Fruit fly (Drosophila melanogaster) whole organism, wandering third instar larva: Measurements from ENCODE around the gene CG14893.

ENCODE experiments used
- Abd-B ChIP-seq: fragments of >200 bp; optimal IDR thresholded peaks from 2 replicates; lab custom pipeline; 2017; ENCODE audit warnings: missing biosample characterization, missing genetic modification characterization
- CrebA ChIP-seq: fragments of 200-800 bp; sonication (Bioruptor generic); optimal IDR thresholded peaks from 2 replicates; lab custom pipeline; 2016; ENCODE audit warnings: missing biosample characterization, mild to moderate bottlenecking, missing genetic modification characterization, borderline replicate concordance
- Dfd ChIP-seq: fragments of >200 bp; optimal IDR thresholded peaks from 2 replicates; lab custom pipeline; 2017; ENCODE audit warnings: missing biosample characterization, missing genetic modification characterization
- Dif ChIP-seq: fragments of 200-275, 200-300 bp; sonication (Bioruptor generic); optimal IDR thresholded peaks from 2 replicates; lab custom pipeline; 2018; ENCODE audit warnings: missing biosample characterization, missing genetic modification characterization; ENCODE audit not compliant: partially characterized antibody
- GATAd ChIP-seq: sonication (Bioruptor generic); optimal IDR thresholded peaks from 2 replicates; lab custom pipeline; 2016; ENCODE audit warnings: missing biosample characterization, missing genetic modification characterization
- Hnf4 ChIP-seq: fragments of 200-800 bp; sonication (Bioruptor generic); optimal IDR thresholded peaks from 2 replicates; lab custom pipeline; 2016; ENCODE audit warnings: missing biosample characterization, mild to moderate bottlenecking, missing genetic modification characterization
- Hr78 ChIP-seq: fragments of >200 bp; optimal IDR thresholded peaks from 2 replicates; lab custom pipeline; 2017; ENCODE audit warnings: missing biosample characterization, missing genetic modification characterization
- Hr83 ChIP-seq: fragments of 200-300 bp; sonication (Bioruptor generic); optimal IDR thresholded peaks from 2 replicates; lab custom pipeline; 2016; ENCODE audit warnings: missing biosample characterization, mild to moderate bottlenecking, missing genetic modification characterization, moderate library complexity; ENCODE audit not compliant: poor library complexity, severe bottlenecking
- Jra ChIP-seq: sonication (Bioruptor generic); optimal IDR thresholded peaks from 2 replicates; lab custom pipeline; 2016; ENCODE audit warnings: missing biosample characterization, missing genetic modification characterization
- Mio ChIP-seq: sonication (Bioruptor generic); optimal IDR thresholded peaks from 2 replicates; lab custom pipeline; 2016; ENCODE audit warnings: missing biosample characterization, missing genetic modification characterization
- Myc ChIP-seq: fragments of >200 bp; optimal IDR thresholded peaks from 2 replicates; lab custom pipeline; 2017
- N ChIP-seq: fragments of >200 bp; optimal IDR thresholded peaks from 2 replicates; lab custom pipeline; 2018; ENCODE audit warnings: missing biosample characterization, missing external identifiers, missing genetic modification characterization
- OdsH ChIP-seq: fragments of 200-800 bp; sonication (Bioruptor generic); optimal IDR thresholded peaks from 2 replicates; lab custom pipeline; 2016; ENCODE audit warnings: missing biosample characterization, mild to moderate bottlenecking, missing genetic modification characterization
- Rel ChIP-seq, 2 experiments: fragments of 200-800 bp; sonication (Bioruptor generic) in 1 of 2; optimal IDR thresholded peaks; 2 replicates in 1 of 2; 3 replicates in 1 of 2; lab custom pipeline; 2016 to 2019; ENCODE audit warnings: mild to moderate bottlenecking in 2 of 2, missing biosample characterization in 2 of 2, missing genetic modification characterization in 2 of 2, moderate library complexity in 1 of 2
- Sp1 ChIP-seq: fragments of 200-800 bp; sonication (Bioruptor generic); optimal IDR thresholded peaks from 3 replicates; lab custom pipeline; 2019; ENCODE audit warnings: missing biosample characterization, mild to moderate bottlenecking, missing genetic modification characterization, moderate library complexity
- Vsx2 ChIP-seq: fragments of 200-300, 225-300 bp; sonication (Bioruptor generic); optimal IDR thresholded peaks from 2 replicates; lab custom pipeline; 2018; ENCODE audit warnings: missing biosample characterization, missing genetic modification characterization; ENCODE audit not compliant: partially characterized antibody
- br ChIP-seq: fragments of 200-800 bp; sonication (Bioruptor generic); optimal IDR thresholded peaks from 2 replicates; lab custom pipeline; 2016; ENCODE audit warnings: missing biosample characterization, missing genetic modification characterization
- dl ChIP-seq, 2 experiments: fragments of 175-275, 200-275 bp in 1 of 2; fragments of 200-275 bp in 1 of 2; sonication (Bioruptor generic); optimal IDR thresholded peaks; lab custom pipeline; 2018; ENCODE audit warnings: mild to moderate bottlenecking in 2 of 2, missing biosample characterization in 2 of 2, missing genetic modification characterization in 2 of 2, moderate library complexity in 2 of 2; ENCODE audit not compliant: partially characterized antibody in 2 of 2, insufficient read depth in 1 of 2
- dmrt93B ChIP-seq: fragments of 200-800 bp; sonication (Bioruptor generic); optimal IDR thresholded peaks from 2 replicates; lab custom pipeline; 2018; ENCODE audit warnings: missing biosample characterization, mild to moderate bottlenecking, missing genetic modification characterization
- ey ChIP-seq: fragments of 200-800 bp; sonication (Bioruptor generic); optimal IDR thresholded peaks from 2 replicates; lab custom pipeline; 2016; ENCODE audit warnings: missing biosample characterization, missing genetic modification characterization
- foxo ChIP-seq, 2 experiments: fragments of 200-800 bp; sonication (Bioruptor generic); optimal IDR thresholded peaks; 2 replicates in 1 of 2; 3 replicates in 1 of 2; lab custom pipeline; 2016 to 2017; ENCODE audit warnings: missing biosample characterization in 2 of 2, missing genetic modification characterization in 2 of 2
- fru ChIP-seq: fragments of 200-800 bp; sonication (Bioruptor generic); optimal IDR thresholded peaks from 3 replicates; lab custom pipeline; 2016; ENCODE audit warnings: missing biosample characterization, mild to moderate bottlenecking, missing genetic modification characterization
- h ChIP-seq: fragments of 200-800 bp; sonication (Bioruptor generic); optimal IDR thresholded peaks from 3 replicates; lab custom pipeline; 2016; ENCODE audit warnings: missing biosample characterization, mild to moderate bottlenecking, missing genetic modification characterization
- jim ChIP-seq: fragments of 175-275, 200-325 bp; sonication (Bioruptor generic); optimal IDR thresholded peaks from 2 replicates; lab custom pipeline; 2016; ENCODE audit warnings: missing biosample characterization, mild to moderate bottlenecking, missing genetic modification characterization
- lola ChIP-seq: fragments of >200 bp; optimal IDR thresholded peaks from 2 replicates; lab custom pipeline; 2017; ENCODE audit warnings: missing biosample characterization, missing genetic modification characterization
- psq ChIP-seq: fragments of 200-800 bp; sonication (Bioruptor generic); optimal IDR thresholded peaks from 3 replicates; lab custom pipeline; 2017; ENCODE audit warnings: missing biosample characterization, mild to moderate bottlenecking, missing genetic modification characterization, moderate library complexity
- rgr ChIP-seq: fragments of 200-800 bp; sonication (Bioruptor generic); optimal IDR thresholded peaks from 3 replicates; lab custom pipeline; 2016; ENCODE audit warnings: missing biosample characterization, mild to moderate bottlenecking, missing genetic modification characterization
- sage ChIP-seq: fragments of 200-800 bp; sonication (Bioruptor generic); optimal IDR thresholded peaks from 2 replicates; lab custom pipeline; 2016; ENCODE audit warnings: missing biosample characterization, mild to moderate bottlenecking, missing genetic modification characterization
- sv ChIP-seq: fragments of 200-800 bp; sonication (Bioruptor generic); optimal IDR thresholded peaks from 3 replicates; lab custom pipeline; 2016; ENCODE audit warnings: missing biosample characterization, missing genetic modification characterization
- tai ChIP-seq: sonication (Bioruptor generic); optimal IDR thresholded peaks from 2 replicates; lab custom pipeline; 2016; ENCODE audit warnings: missing biosample characterization, missing genetic modification characterization
- usp ChIP-seq: fragments of >200 bp; optimal IDR thresholded peaks from 2 replicates; lab custom pipeline; 2017; ENCODE audit warnings: missing biosample characterization, missing genetic modification characterization
- woc ChIP-seq: sonication (Bioruptor generic); optimal IDR thresholded peaks from 2 replicates; lab custom pipeline; 2016; ENCODE audit warnings: missing biosample characterization, mild to moderate bottlenecking, missing genetic modification characterization

Gene CG14893

dm6 chr3R:16625844-16626430 is 5.4 kb downstream of the CG14893 start:
- no peak for TF ChIP-seq rgr
- TF ChIP-seq Dif (GFP tag; lab: Kevin White, UChicago), result no peak
- TF ChIP-seq Jra (GFP tag; lab: Kevin White, UChicago), result peak; percentile 76
- TF ChIP-seq Mio (GFP tag; lab: Kevin White, UChicago), result no peak
- TF ChIP-seq GATAd (GFP tag; lab: Kevin White, UChicago), result no peak
- no peak for TF ChIP-seq fru
- TF ChIP-seq N (GFP tag; lab: Kevin White, UChicago), result no peak
- no peak for TF ChIP-seq Hr78 (GFP tag; lab: Kevin White, UChicago)
- TF ChIP-seq psq, result peak; percentile 67
- TF ChIP-seq Hnf4 (GFP tag; lab: Kevin White, UChicago), result no peak
- TF ChIP-seq Dfd (GFP tag; lab: Kevin White, UChicago), result no peak
- TF ChIP-seq jim, result no peak
- TF ChIP-seq sage (GFP tag; lab: Kevin White, UChicago), result no peak
- no peak for TF ChIP-seq woc (GFP tag; lab: Kevin White, UChicago)
- TF ChIP-seq CrebA (GFP tag; lab: Kevin White, UChicago), result no peak
- TF ChIP-seq usp (GFP tag; lab: Kevin White, UChicago), result no peak
- TF ChIP-seq tai (GFP tag; lab: Kevin White, UChicago), result no peak

dm6 chr3R:16626899-16627432 is 6.4 kb downstream of the CG14893 start:
- TF ChIP-seq dl (GFP tag; optimal IDR thresholded peaks at IDR 0.05; lab: Kevin White, UChicago; ENCODE audit: insufficient read depth in 1 of 2, partially characterized antibody in 2 of 2), result no peak
- no peak for TF ChIP-seq woc (GFP tag; lab: Kevin White, UChicago)
- no peak for TF ChIP-seq lola (GFP tag; lab: Kevin White, UChicago)
- no peak for TF ChIP-seq CrebA (GFP tag; lab: Kevin White, UChicago)
- no peak for TF ChIP-seq Abd-B (GFP tag; lab: Kevin White, UChicago)

DNA sequence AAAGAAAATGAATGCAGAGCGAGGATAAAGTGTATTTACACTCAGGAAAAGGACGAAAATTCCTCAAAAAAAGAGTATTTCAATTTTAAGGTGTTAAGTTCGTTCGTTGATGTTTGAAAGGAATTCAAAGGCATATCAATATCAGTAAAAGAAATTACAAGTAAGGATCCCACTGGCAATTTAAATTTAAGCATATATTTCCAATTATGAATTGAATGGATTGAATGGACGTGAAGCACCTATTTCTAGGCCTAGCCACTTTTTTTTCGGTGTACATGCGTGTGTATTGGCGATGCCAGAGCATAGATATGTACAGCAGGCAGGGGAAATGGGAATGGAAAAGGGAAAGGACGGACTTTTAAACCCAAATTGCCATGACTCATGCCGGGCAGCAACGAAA is 10.0 kb downstream of the CG14893 start:
- TF ChIP-seq Sp1 (GFP tag; lab: Kevin White, UChicago) (no peak), Myc (lab: Kevin White, UChicago) (no peak), psq (peak; percentile 5), foxo (GFP tag; optimal IDR thresholded peaks at IDR 0.05; lab: Kevin White, UChicago) (peak in 1 of 2 experiments; percentile 10), OdsH (GFP tag; lab: Kevin White, UChicago) (no peak), br (GFP tag; lab: Kevin White, UChicago) (no peak)
- TF ChIP-seq, all 38 proteins: peak for 2

DNA sequence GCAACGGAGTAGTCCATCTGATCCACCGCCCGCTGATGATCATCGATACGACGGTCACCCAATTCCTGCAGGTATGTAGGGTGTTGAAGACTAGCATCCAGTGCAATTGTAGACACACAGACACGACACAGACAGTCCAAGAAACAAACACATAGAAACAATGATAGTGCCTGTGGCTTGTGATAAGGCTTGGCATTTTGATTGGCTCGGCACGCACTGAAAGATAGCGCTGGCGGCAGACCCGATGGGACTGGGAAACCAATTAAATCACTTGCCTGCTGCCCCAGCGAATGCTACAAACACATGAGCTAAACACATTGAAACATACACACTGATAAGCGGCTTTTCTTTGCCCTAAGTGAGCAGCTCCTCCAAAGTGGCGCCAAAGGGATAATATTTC is 12.1 kb downstream of the CG14893 start:
- no peak for TF ChIP-seq Dif (GFP tag; lab: Kevin White, UChicago)
- TF ChIP-seq Hr78 (GFP tag; lab: Kevin White, UChicago), result no peak
- no peak for TF ChIP-seq N (GFP tag; lab: Kevin White, UChicago)
- no peak for TF ChIP-seq woc (GFP tag; lab: Kevin White, UChicago)
- no peak for TF ChIP-seq Hr83 (GFP tag; lab: Kevin White, UChicago)
- TF ChIP-seq jim, result no peak
- no peak for TF ChIP-seq Mio (GFP tag; lab: Kevin White, UChicago)
- no peak for TF ChIP-seq ey (GFP tag; lab: Kevin White, UChicago)
- TF ChIP-seq fru, result no peak
- no peak for TF ChIP-seq psq
- no peak for TF ChIP-seq sv (GFP tag; lab: Kevin White, UChicago)

DNA sequence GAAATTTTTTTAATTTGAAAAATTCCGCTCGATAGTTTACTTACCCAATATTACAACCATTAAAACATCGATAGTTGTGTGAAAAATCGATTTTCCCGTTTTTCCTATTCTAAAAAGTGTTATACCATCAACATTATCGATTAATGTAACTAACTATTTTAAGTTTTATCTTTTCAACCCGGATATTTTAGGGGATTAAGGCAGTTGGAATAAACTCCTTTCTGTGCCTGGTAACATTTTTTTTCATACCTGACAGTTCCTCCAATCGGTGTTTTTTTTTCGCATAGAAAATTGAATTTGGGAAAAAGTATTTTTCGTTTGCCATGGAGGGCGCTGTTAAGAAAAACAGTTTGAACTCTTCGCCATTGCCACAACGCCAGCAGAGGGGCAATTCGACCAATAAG is 19.4 kb downstream of the CG14893 start, which contains the start of gene nonA-l:
Gene nonA-l, plus strand, starts transcription at position 201 of the 404 bp plus-strand sequence.
- TF ChIP-seq h (GFP tag; lab: Kevin White, UChicago) (no peak), rgr (no peak), CrebA (GFP tag; lab: Kevin White, UChicago) (no peak), dmrt93B (GFP tag; lab: Kevin White, UChicago) (no peak), psq (no peak), jim (no peak), Rel (GFP tag; optimal IDR thresholded peaks at IDR 0.05; lab: Kevin White, UChicago) (no peak), Rel (tag; optimal IDR thresholded peaks at IDR 0.05; lab: Kevin White, UChicago) (no peak), woc (GFP tag; lab: Kevin White, UChicago) (no peak), GATAd (GFP tag; lab: Kevin White, UChicago) (no peak), ey (GFP tag; lab: Kevin White, UChicago) (no peak), Vsx2 (GFP tag; lab: Kevin White, UChicago) (no peak), Abd-B (GFP tag; lab: Kevin White, UChicago) (no peak)
